Fruit fly (Drosophila melanogaster) Kc167 (cell line): Measurements from ENCODE around the gene CG7194.

Experiments used
- Myc ChIP-seq: fragments of >200 bp; optimal IDR thresholded peaks from 2 replicates; lab custom pipeline; 2017; ENCODE audit warnings: missing external identifiers
- Sin3A ChIP-seq: fragments of >200 bp; optimal IDR thresholded peaks from 2 replicates; lab custom pipeline; 2018; ENCODE audit warnings: missing external identifiers
- h ChIP-seq: fragments of >200 bp; optimal IDR thresholded peaks from 3 replicates; lab custom pipeline; 2018; ENCODE audit warnings: missing external identifiers
- insv ChIP-seq: fragments of >200 bp; optimal IDR thresholded peaks from 3 replicates; lab custom pipeline; 2018; ENCODE audit warnings: missing external identifiers
- psq ChIP-seq: fragments of >200 bp; optimal IDR thresholded peaks from 2 replicates; lab custom pipeline; 2017; ENCODE audit warnings: missing external identifiers
- ttk ChIP-seq: sonication (Bioruptor generic); optimal IDR thresholded peaks from 2 replicates; lab custom pipeline; 2017; ENCODE audit warnings: missing external identifiers

Gene CG7194

DNA sequence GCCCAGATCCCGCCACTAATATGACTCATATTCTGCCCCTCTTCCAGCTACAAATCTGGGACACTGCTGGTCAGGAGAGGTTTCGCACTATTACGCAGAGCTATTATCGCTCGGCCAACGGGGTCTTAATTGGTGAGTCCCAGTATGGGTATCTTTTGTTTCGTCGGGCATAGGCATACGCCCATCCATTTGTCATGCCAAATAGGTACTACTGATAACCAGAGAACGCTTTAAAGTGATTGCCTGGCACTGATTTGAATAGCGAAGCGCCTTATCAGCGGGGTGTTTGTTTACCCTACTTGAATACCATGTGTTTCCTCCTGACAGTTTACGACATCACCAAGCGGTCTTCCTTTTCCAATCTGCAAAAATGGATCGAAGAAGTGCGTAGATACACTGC, 6.4 kb downstream of the CG7194 start:
- TF ChIP-seq Myc (lab: Kevin White, UChicago) (no peak), Sin3A (lab: Kevin White, UChicago) (no peak)

dm6 chr3L:8296941-8297340, 6.9 kb downstream of the CG7194 start, which contains the start of gene Rab19:
Gene Rab19 (plus strand): TSS chr3L:8297018.
- TF ChIP-seq ttk (lab: Kevin White, UChicago): no peak
- no peak for TF ChIP-seq insv
- no peak for TF ChIP-seq Myc (lab: Kevin White, UChicago)
- no peak for TF ChIP-seq Sin3A (lab: Kevin White, UChicago)
- TF ChIP-seq h (lab: Kevin White, UChicago): no peak
- no peak for TF ChIP-seq psq

DNA sequence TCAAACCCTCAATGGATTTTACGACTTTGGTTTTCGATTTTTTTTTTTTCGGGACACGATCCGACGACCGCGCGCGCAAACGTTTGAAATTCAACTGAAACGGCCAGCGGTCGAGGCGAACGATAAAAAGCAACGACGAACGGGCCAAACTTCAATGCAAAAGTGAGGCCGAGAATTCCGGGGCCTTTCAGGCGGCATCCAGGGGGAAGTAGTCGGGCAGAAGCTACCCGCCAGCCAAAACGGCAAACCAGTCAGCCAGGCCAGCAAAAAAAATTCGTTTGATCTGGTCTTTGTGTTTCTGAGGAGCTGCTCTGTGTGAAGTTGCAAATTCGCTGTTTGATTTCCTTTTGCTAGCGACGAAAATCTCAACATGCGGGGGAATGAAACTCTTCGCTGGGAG, 8.6 kb downstream of the CG7194 start, which contains the start of gene CG7201:
CG7201 (minus strand) TSS at position 101 of the 400 bp plus-strand sequence.
- TF ChIP-seq h (lab: Kevin White, UChicago) (no peak), Myc (lab: Kevin White, UChicago) (no peak), psq (no peak), Sin3A (lab: Kevin White, UChicago) (no peak), ttk (lab: Kevin White, UChicago) (no peak), insv (no peak)

- no peak for TF ChIP-seq h (lab: Kevin White, UChicago)
- no peak for TF ChIP-seq insv
- TF ChIP-seq ttk (lab: Kevin White, UChicago): no peak
- TF ChIP-seq psq: no peak
- TF ChIP-seq Sin3A (lab: Kevin White, UChicago): no peak
- TF ChIP-seq Myc (lab: Kevin White, UChicago): no peak
Observed at dm6 chr3L:8289336-8290258, 14.3 kb downstream of the CG7194 start, which contains the start of gene cert. Gene cert (minus strand): TSS chr3L:8289870.

- TF ChIP-seq h (lab: Kevin White, UChicago) (no peak), insv (no peak), psq (no peak), Myc (lab: Kevin White, UChicago) (no peak), Sin3A (lab: Kevin White, UChicago) (no peak), ttk (lab: Kevin White, UChicago) (no peak)
Observed at dm6 chr3L:8288396-8288795, 15.5 kb downstream of the CG7194 start.

DNA sequence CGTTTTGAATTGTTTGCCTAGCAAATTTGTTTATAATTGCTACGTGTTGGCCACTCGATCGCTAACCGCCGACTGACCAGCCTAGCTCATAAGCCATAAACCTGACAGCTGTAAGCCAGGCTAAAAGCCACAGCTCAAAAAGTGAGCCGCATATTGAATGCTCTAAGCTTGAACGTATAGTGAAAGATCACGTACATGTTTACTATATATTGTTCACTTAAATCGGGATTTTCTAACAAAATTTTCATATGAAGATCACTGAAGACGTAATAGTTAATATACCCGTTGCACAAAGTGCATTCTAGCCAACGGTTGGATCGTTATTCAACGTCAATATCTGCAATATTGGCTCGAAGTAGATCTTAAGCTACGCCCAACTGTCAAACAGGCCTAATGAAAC, 17.5 kb downstream of the CG7194 start:
- TF ChIP-seq ttk (lab: Kevin White, UChicago) (no peak), h (lab: Kevin White, UChicago) (no peak), psq (no peak), insv (no peak), Myc (lab: Kevin White, UChicago) (no peak), Sin3A (lab: Kevin White, UChicago) (no peak)

DNA sequence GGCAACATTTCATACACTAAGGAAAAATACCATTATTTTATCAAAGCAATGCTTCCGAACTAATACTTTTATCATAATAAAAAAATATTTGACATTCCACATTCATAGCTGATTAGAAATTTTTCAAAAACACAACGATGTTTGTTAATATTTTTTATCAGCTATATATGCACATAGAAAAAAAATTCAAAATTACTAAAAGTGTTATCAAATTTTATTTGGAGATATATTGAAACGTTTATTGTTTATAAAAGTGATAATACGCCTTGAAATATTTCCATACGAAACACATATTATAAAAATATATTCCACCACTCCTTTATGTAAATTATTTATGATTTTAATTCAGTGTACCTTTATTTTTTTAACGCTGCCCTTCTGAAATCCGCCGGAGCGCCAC, 18.1 kb downstream of the CG7194 start:
- no peak for TF ChIP-seq ttk (lab: Kevin White, UChicago)
- no peak for TF ChIP-seq insv
- TF ChIP-seq h (lab: Kevin White, UChicago): no peak
- TF ChIP-seq psq: no peak
- no peak for TF ChIP-seq Sin3A (lab: Kevin White, UChicago)
- TF ChIP-seq Myc (lab: Kevin White, UChicago): no peak

DNA sequence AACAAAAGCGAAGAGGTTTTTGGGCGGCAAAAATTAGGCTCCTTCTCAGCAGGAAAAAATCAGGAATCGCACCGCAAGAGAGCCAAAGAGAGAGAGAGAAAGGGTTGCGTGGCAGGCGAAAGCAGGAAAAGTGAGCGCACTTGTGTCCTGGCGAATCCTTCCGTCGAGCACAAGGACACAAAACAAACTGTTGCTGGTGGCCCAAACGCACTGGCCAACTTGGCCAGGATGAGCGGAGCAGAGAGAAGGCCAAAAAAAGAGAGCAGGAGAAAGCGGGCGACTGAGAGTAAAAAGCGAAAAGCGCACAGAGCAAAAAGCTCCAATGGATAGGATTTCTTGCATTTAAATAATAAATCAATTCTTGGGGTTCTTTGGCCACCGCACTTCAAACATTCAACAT, 18.6 kb downstream of the CG7194 start:
- TF ChIP-seq Sin3A (lab: Kevin White, UChicago): no peak
- TF ChIP-seq insv: no peak
- TF ChIP-seq h (lab: Kevin White, UChicago): no peak
- no peak for TF ChIP-seq psq
- TF ChIP-seq Myc (lab: Kevin White, UChicago): no peak
- no peak for TF ChIP-seq ttk (lab: Kevin White, UChicago)

DNA sequence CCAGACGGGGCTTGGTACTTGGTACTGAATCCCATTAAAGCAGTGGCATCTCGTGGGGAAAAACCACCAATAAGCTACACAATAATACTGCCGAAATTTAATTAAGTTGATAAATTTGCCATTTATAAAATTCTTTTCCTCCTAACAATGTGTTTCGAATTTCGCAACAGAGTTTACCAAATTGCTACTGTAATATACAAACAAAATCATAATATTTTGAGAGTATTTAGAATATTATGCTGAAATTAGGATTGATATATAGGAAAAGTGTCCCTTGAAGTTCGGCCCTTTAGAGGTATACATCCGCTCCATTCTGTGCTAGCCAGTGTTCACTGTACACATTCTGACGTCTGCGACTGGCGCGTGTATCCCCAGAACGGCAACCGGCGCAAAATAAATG, 19.2 kb downstream of the CG7194 start:
- TF ChIP-seq h (lab: Kevin White, UChicago) (no peak), ttk (lab: Kevin White, UChicago) (no peak), Sin3A (lab: Kevin White, UChicago) (no peak), insv (no peak), Myc (lab: Kevin White, UChicago) (no peak), psq (no peak)
